Fruit fly (Drosophila melanogaster) whole organism, embryonic: Measurements from ENCODE around the gene mthl9.
A peak's percentile ranks its signal among the peaks of the same experiment; 100 is the strongest.

Experiments used
- CG10274 ChIP-seq: fragments of 200-800 bp; sonication (Bioruptor generic); optimal IDR thresholded peaks from 3 replicates; lab custom pipeline; 2017; ENCODE audit warnings: missing biosample characterization, mild to moderate bottlenecking, missing genetic modification characterization
- CG1233 ChIP-seq: fragments of 200-800 bp; sonication (Bioruptor generic); optimal IDR thresholded peaks from 4 replicates; lab custom pipeline; 2018; ENCODE audit warnings: missing biosample characterization, mild to moderate bottlenecking, missing genetic modification characterization
- CG12769 ChIP-seq: fragments of 200-800 bp; sonication (Bioruptor generic); optimal IDR thresholded peaks from 2 replicates; lab custom pipeline; 2019; ENCODE audit warnings: missing biosample characterization, mild to moderate bottlenecking, missing genetic modification characterization, moderate library complexity
- CG13287 ChIP-seq: fragments of 200-800 bp; sonication (Bioruptor generic); IDR thresholded peaks from 2 replicates; pipeline ENCODE4 v1.3.6; 2022; ENCODE audit warnings: missing biosample characterization, missing genetic modification characterization; ENCODE audit not compliant: partially characterized antibody
- CG15601 ChIP-seq: fragments of 200-800 bp; sonication (Bioruptor generic); optimal IDR thresholded peaks from 3 replicates; lab custom pipeline; 2019; ENCODE audit warnings: missing biosample characterization, mild to moderate bottlenecking, missing genetic modification characterization, moderate library complexity
- CG1603 ChIP-seq: fragments of 200-800 bp; sonication (Bioruptor generic); optimal IDR thresholded peaks from 2 replicates; lab custom pipeline; 2019; ENCODE audit warnings: missing biosample characterization, mild to moderate bottlenecking, missing genetic modification characterization, moderate library complexity
- CG18011 ChIP-seq: fragments of 200-800 bp; sonication (Bioruptor generic); optimal IDR thresholded peaks from 2 replicates; lab custom pipeline; 2017; ENCODE audit warnings: missing biosample characterization, missing genetic modification characterization, mild to moderate bottlenecking, moderate library complexity, missing genotype
- CG2116 ChIP-seq: fragments of 200-800 bp; sonication (Bioruptor generic); optimal IDR thresholded peaks from 3 replicates; lab custom pipeline; 2018; ENCODE audit warnings: missing biosample characterization, mild to moderate bottlenecking, missing genetic modification characterization
- CG2120 ChIP-seq: fragments of 200-800 bp; sonication (Bioruptor generic); optimal IDR thresholded peaks from 3 replicates; lab custom pipeline; 2016; ENCODE audit warnings: missing biosample characterization, missing genetic modification characterization
- CG2199 ChIP-seq: fragments of 200-800 bp; sonication (Bioruptor generic); IDR thresholded peaks from 3 replicates; pipeline ENCODE4 v1.3.6; 2022; ENCODE audit warnings: missing biosample characterization, missing genetic modification characterization
- CG2202 ChIP-seq: fragments of 200-800 bp; sonication (Bioruptor generic); optimal IDR thresholded peaks from 2 replicates; lab custom pipeline; 2018; ENCODE audit warnings: missing biosample characterization, mild to moderate bottlenecking, missing genetic modification characterization
- CG2875 ChIP-seq: fragments of 200-800 bp; sonication (Bioruptor generic); optimal IDR thresholded peaks from 2 replicates; lab custom pipeline; 2017; ENCODE audit warnings: missing biosample characterization, mild to moderate bottlenecking, missing genetic modification characterization, missing genetic modification reagents
- CG32772 ChIP-seq: fragments of 200-800 bp; sonication (Bioruptor generic); IDR thresholded peaks from 2 replicates; pipeline ENCODE4 v1.3.6; 2022; ENCODE audit warnings: missing biosample characterization, missing genetic modification characterization
- CG33213 ChIP-seq: fragments of 200-800 bp; sonication (Bioruptor generic); optimal IDR thresholded peaks from 3 replicates; lab custom pipeline; 2016; ENCODE audit warnings: missing biosample characterization, missing genetic modification characterization
- CG3995 ChIP-seq: fragments of 200-800 bp; sonication (Bioruptor generic); optimal IDR thresholded peaks from 3 replicates; lab custom pipeline; 2016; ENCODE audit warnings: missing biosample characterization, missing genetic modification characterization
- CG4360 ChIP-seq: fragments of 200-800 bp; sonication (Bioruptor generic); IDR thresholded peaks from 2 replicates; pipeline ENCODE4 v1.3.6; 2022; ENCODE audit warnings: missing biosample characterization, missing genetic modification characterization
- CG9437 ChIP-seq: fragments of 200-800 bp; sonication (Bioruptor generic); optimal IDR thresholded peaks from 2 replicates; lab custom pipeline; 2018; ENCODE audit warnings: missing biosample characterization, mild to moderate bottlenecking, missing genetic modification characterization
- CG9609 ChIP-seq: fragments of 200-800 bp; sonication (Bioruptor generic); optimal IDR thresholded peaks from 3 replicates; lab custom pipeline; 2016; ENCODE audit warnings: missing biosample characterization, missing genetic modification characterization
- CTCF ChIP-seq: fragments of 200-800 bp; sonication (Bioruptor generic); optimal IDR thresholded peaks from 2 replicates; lab custom pipeline; 2017; ENCODE audit warnings: missing biosample characterization, mild to moderate bottlenecking, missing genetic modification characterization, moderate library complexity
- E2f2 ChIP-seq: fragments of 200-800 bp; sonication (Bioruptor generic); IDR thresholded peaks from 2 replicates; pipeline ENCODE4 v1.3.6; 2022; ENCODE audit warnings: missing biosample characterization, missing genetic modification characterization
- Fer2 ChIP-seq: fragments of 200-800 bp; sonication (Bioruptor generic); optimal IDR thresholded peaks from 2 replicates; lab custom pipeline; 2018; ENCODE audit warnings: missing biosample characterization, mild to moderate bottlenecking, missing genetic modification characterization, moderate library complexity
- HLH3B ChIP-seq: fragments of 200-800 bp; sonication (Bioruptor generic); IDR thresholded peaks from 2 replicates; pipeline ENCODE4 v1.3.6; 2022; ENCODE audit warnings: missing biosample characterization, missing genetic modification characterization
- HmgZ ChIP-seq: fragments of 200-800 bp; sonication (Bioruptor generic); optimal IDR thresholded peaks from 2 replicates; lab custom pipeline; 2018; ENCODE audit warnings: missing biosample characterization, mild to moderate bottlenecking, missing genetic modification characterization
- Jarid2 ChIP-seq: fragments of 200-800 bp; sonication (Bioruptor generic); optimal IDR thresholded peaks from 3 replicates; lab custom pipeline; 2017; ENCODE audit warnings: mild to moderate bottlenecking, missing biosample characterization, missing genetic modification reagents, missing genetic modification characterization
- Lhr ChIP-seq: fragments of 200-800 bp; sonication (Bioruptor generic); optimal IDR thresholded peaks from 3 replicates; lab custom pipeline; 2017; ENCODE audit warnings: mild to moderate bottlenecking, missing biosample characterization, missing genetic modification reagents, missing genetic modification characterization
- MBD-R2 ChIP-seq: fragments of 200-800 bp; sonication (Bioruptor generic); IDR thresholded peaks from 2 replicates; pipeline ENCODE4 v1.3.6; 2022; ENCODE audit warnings: missing biosample characterization, missing genetic modification characterization
- Med ChIP-seq: fragments of 200-800 bp; sonication (Bioruptor generic); peaks from one replicate; lab custom pipeline; 2016; ENCODE audit warnings: missing biosample characterization, missing genetic modification characterization, mild to moderate bottlenecking, inconsistent platforms, moderate library complexity
- NC2β ChIP-seq: fragments of 200-800 bp; sonication (Bioruptor generic); optimal IDR thresholded peaks from 2 replicates; lab custom pipeline; 2016; ENCODE audit warnings: missing biosample characterization, missing genetic modification characterization
- Nf-YB ChIP-seq: fragments of 200-800 bp; sonication (Bioruptor generic); optimal IDR thresholded peaks from 3 replicates; lab custom pipeline; 2019; ENCODE audit warnings: missing biosample characterization, mild to moderate bottlenecking, missing genetic modification characterization, moderate library complexity
- Nf-YC ChIP-seq: fragments of 200-800 bp; optimal IDR thresholded peaks from 3 replicates; lab custom pipeline; 2019; ENCODE audit warnings: missing biosample characterization, mild to moderate bottlenecking, missing genetic modification characterization, moderate library complexity
- Poxn ChIP-seq: fragments of 200-800 bp; sonication (Bioruptor generic); IDR thresholded peaks from 2 replicates; pipeline ENCODE4 v1.3.6; 2022; ENCODE audit warnings: missing biosample characterization, missing genetic modification characterization
- Six4 ChIP-seq: fragments of 200-800 bp; sonication (Bioruptor generic); optimal IDR thresholded peaks from 2 replicates; lab custom pipeline; 2016; ENCODE audit warnings: missing biosample characterization, missing genetic modification characterization
- bigmax ChIP-seq: fragments of 200-800 bp; sonication (Bioruptor generic); optimal IDR thresholded peaks from 2 replicates; lab custom pipeline; 2018; ENCODE audit warnings: missing biosample characterization, mild to moderate bottlenecking, missing genetic modification characterization
- cg ChIP-seq: fragments of 200-800 bp; sonication (Bioruptor generic); optimal IDR thresholded peaks from 3 replicates; lab custom pipeline; 2019; ENCODE audit warnings: missing biosample characterization, mild to moderate bottlenecking, missing genetic modification characterization, moderate library complexity
- chn ChIP-seq: fragments of 200-800 bp; sonication (Bioruptor generic); optimal IDR thresholded peaks from 2 replicates; lab custom pipeline; 2016; ENCODE audit warnings: missing biosample characterization, missing genetic modification characterization
- croc ChIP-seq: fragments of 200-800 bp; sonication (Bioruptor generic); conservative IDR thresholded peaks from 3 replicates; pipeline ENCODE4 v1.3.6; 2022; ENCODE audit warnings: missing biosample characterization, missing genetic modification characterization
- dan ChIP-seq: fragments of 200-800 bp; sonication (Bioruptor generic); IDR thresholded peaks from 2 replicates; pipeline ENCODE4 v1.3.6; 2022; ENCODE audit warnings: missing biosample characterization, missing genetic modification characterization
- ewg ChIP-seq: fragments of 200-800 bp; sonication (Bioruptor generic); optimal IDR thresholded peaks from 3 replicates; lab custom pipeline; 2017; ENCODE audit warnings: mild to moderate bottlenecking, missing biosample characterization, missing genetic modification reagents, missing genetic modification characterization
- gro ChIP-seq: fragments of 200-800 bp; sonication (Bioruptor generic); optimal IDR thresholded peaks from 2 replicates; lab custom pipeline; 2016; ENCODE audit warnings: missing biosample characterization, missing genetic modification characterization
- lab ChIP-seq: fragments of 200-800 bp; sonication (Bioruptor generic); optimal IDR thresholded peaks from 3 replicates; lab custom pipeline; 2017; ENCODE audit warnings: missing biosample characterization, missing genetic modification characterization, mild to moderate bottlenecking, moderate library complexity, missing genetic modification reagents
- lov ChIP-seq, 2 experiments: fragments of 200-800 bp in 1 of 2; fragments of >200 bp in 1 of 2; sonication (Bioruptor generic) in 1 of 2; IDR thresholded peaks in 1 of 2; optimal IDR thresholded peaks in 1 of 2; 2 replicates in 1 of 2; 3 replicates in 1 of 2; pipeline versions ENCODE4 v1.3.6 to Lab custom; 2017 to 2022; ENCODE audit warnings: missing biosample characterization in 1 of 2, missing genetic modification characterization in 1 of 2
- oc ChIP-seq: fragments of 200-800 bp; sonication (Bioruptor generic); optimal IDR thresholded peaks from 2 replicates; lab custom pipeline; 2018; ENCODE audit warnings: missing biosample characterization, mild to moderate bottlenecking, missing genetic modification characterization, moderate library complexity
- odd ChIP-seq: fragments of 200-800 bp; sonication (Bioruptor generic); optimal IDR thresholded peaks from 2 replicates; lab custom pipeline; 2017; ENCODE audit warnings: missing biosample characterization, mild to moderate bottlenecking, missing genetic modification characterization
- onecut ChIP-seq: fragments of 200-800 bp; sonication (Bioruptor generic); IDR thresholded peaks from 2 replicates; pipeline ENCODE4 v1.3.6; 2022; ENCODE audit warnings: missing biosample characterization, missing genetic modification characterization
- pita ChIP-seq: fragments of 200-800 bp; sonication (Bioruptor generic); optimal IDR thresholded peaks from 2 replicates; lab custom pipeline; 2017; ENCODE audit warnings: missing biosample characterization, mild to moderate bottlenecking, missing genetic modification characterization
- psq ChIP-seq: fragments of 200-800 bp; sonication (Bioruptor generic); optimal IDR thresholded peaks from 2 replicates; lab custom pipeline; 2017; ENCODE audit warnings: missing biosample characterization, missing genetic modification characterization
- pzg ChIP-seq: fragments of 200-800 bp; sonication (Bioruptor generic); optimal IDR thresholded peaks from 3 replicates; lab custom pipeline; 2018; ENCODE audit warnings: missing biosample characterization, mild to moderate bottlenecking, missing genetic modification characterization, moderate library complexity
- sd ChIP-seq: fragments of 200-800 bp; sonication (Bioruptor generic); optimal IDR thresholded peaks from 3 replicates; lab custom pipeline; 2018; ENCODE audit warnings: missing biosample characterization, mild to moderate bottlenecking, missing genetic modification characterization, moderate library complexity
- tio ChIP-seq: fragments of 200-800 bp; sonication (Bioruptor generic); optimal IDR thresholded peaks from 2 replicates; lab custom pipeline; 2017; ENCODE audit warnings: missing biosample characterization, missing genetic modification characterization, inconsistent platforms
- vnd ChIP-seq: fragments of 200-800 bp; sonication (Bioruptor generic); IDR thresholded peaks from 3 replicates; pipeline ENCODE4 v1.3.6; 2022; ENCODE audit warnings: missing biosample characterization, missing genetic modification characterization; ENCODE audit not compliant: partially characterized antibody
- zfh1 ChIP-seq: fragments of 200-800 bp; sonication (Bioruptor generic); IDR thresholded peaks from 3 replicates; pipeline ENCODE4 v1.3.6; 2022; ENCODE audit warnings: missing biosample characterization, missing genetic modification characterization

mthl9 gene

dm6 chr3L:342839-343238 lies 10.7 kb upstream of the mthl9 start, which contains the start of gene mthl10 (continued):
- TF ChIP-seq croc (GFP tag; lab: Robert Waterston, UW), result no peak
- TF ChIP-seq CG2202, result no peak
- no peak for TF ChIP-seq psq (GFP tag; lab: Kevin White, UChicago)
- peak; percentile 29 for TF ChIP-seq pzg (GFP tag; lab: Kevin White, UChicago)
- TF ChIP-seq Nf-YB (GFP tag; lab: Kevin White, UChicago), result peak; percentile 20
- TF ChIP-seq CG4360 (GFP tag; lab: Robert Waterston, UW), result 0 out of 2 replicates have a peak, but pooled peaks have one; percentile 16
- TF ChIP-seq CG18011 (GFP tag; lab: Kevin White, UChicago), result no peak
- TF ChIP-seq cg (GFP tag; lab: Kevin White, UChicago), result no peak
- TF ChIP-seq CG3995 (GFP tag; lab: Kevin White, UChicago), result no peak
- peak; percentile 69 for TF ChIP-seq Nf-YC (tag; lab: Kevin White, UChicago)
- TF ChIP-seq HLH3B (GFP tag; lab: Robert Waterston, UW), result no peak
- TF ChIP-seq CG32772 (GFP tag; lab: Robert Waterston, UW), result no peak
- TF ChIP-seq NC2β, result no peak
- TF ChIP-seq CG2120 (GFP tag; lab: Kevin White, UChicago), result no peak
- TF ChIP-seq CG10274 (GFP tag; lab: Kevin White, UChicago), result no peak
- TF ChIP-seq E2f2 (GFP tag; lab: Robert Waterston, UW), result peak; percentile 22
- no peak for TF ChIP-seq CG2116 (GFP tag; lab: Kevin White, UChicago)
- no peak for TF ChIP-seq lov (optimal IDR thresholded peaks at IDR 0.05; lab: Kevin White, UChicago)
- no peak for TF ChIP-seq lov (GFP tag; IDR thresholded peaks at IDR 0.05; lab: Robert Waterston, UW)
- peak; percentile 64; the same call in 1 of the 3 replicates for TF ChIP-seq CG2199
- peak; percentile 59 for TF ChIP-seq pita (GFP tag; lab: Kevin White, UChicago)
- no peak for TF ChIP-seq Poxn (GFP tag; lab: Robert Waterston, UW)
- no peak for TF ChIP-seq Fer2 (tag; lab: Kevin White, UChicago)
- no peak for TF ChIP-seq bigmax (GFP tag; lab: Kevin White, UChicago)
- no peak for TF ChIP-seq CG33213 (GFP tag; lab: Kevin White, UChicago)
- TF ChIP-seq gro, result no peak
- TF ChIP-seq HmgZ, result peak; percentile 59
- TF ChIP-seq sd (tag; lab: Kevin White, UChicago), result peak; percentile 81
- peak; percentile 57 for TF ChIP-seq ewg (GFP tag; lab: Kevin White, UChicago)
- TF ChIP-seq Jarid2 (GFP tag; lab: Kevin White, UChicago), result no peak
- no peak; the same call in 1 of the 2 replicates for TF ChIP-seq CG13287 (GFP tag; lab: Robert Waterston, UW)
- TF ChIP-seq Lhr (GFP tag; lab: Kevin White, UChicago), result peak; percentile 44
- TF ChIP-seq vnd (GFP tag; lab: Robert Waterston, UW), result no peak
- peak; percentile 19; the same call in 1 of the 2 replicates for TF ChIP-seq MBD-R2 (GFP tag; lab: Robert Waterston, UW)
- peak; percentile 89 for TF ChIP-seq onecut (GFP tag; lab: Robert Waterston, UW)
- no peak for TF ChIP-seq oc (tag; lab: Kevin White, UChicago)
- TF ChIP-seq CG2875, result no peak
- TF ChIP-seq odd (GFP tag; lab: Kevin White, UChicago), result no peak
- TF ChIP-seq CTCF, result peak; percentile 91
- no peak for TF ChIP-seq chn (GFP tag; lab: Kevin White, UChicago)
- TF ChIP-seq zfh1, result no peak
- peak; percentile 15 for TF ChIP-seq CG1603
- TF ChIP-seq CG9437 (GFP tag; lab: Kevin White, UChicago), result no peak
- TF ChIP-seq CG9609 (GFP tag; lab: Kevin White, UChicago), result no peak
- TF ChIP-seq Six4 (GFP tag; lab: Kevin White, UChicago), result no peak
- TF ChIP-seq CG1233 (GFP tag; lab: Kevin White, UChicago), result no peak
- TF ChIP-seq lab (GFP tag; lab: Kevin White, UChicago), result no peak
- no peak for TF ChIP-seq dan (GFP tag; lab: Robert Waterston, UW)
- TF ChIP-seq CG12769, result peak; percentile 75
- TF ChIP-seq tio (GFP tag; lab: Kevin White, UChicago), result no peak
- TF ChIP-seq CG15601, result peak; percentile 80
- TF ChIP-seq Med (GFP tag; lab: Kevin White, UChicago), result peak; percentile 39
